Worm (Caenorhabditis elegans) whole organism, L1 larva: ENCODE data around the gene F49H12.2.

Experiments
- elt-2 ChIP-seq: sonication (generic microtip); optimal IDR thresholded peaks from 2 replicates; lab custom pipeline; 2016; ENCODE audit warnings: missing genetic modification characterization, mild to moderate bottlenecking, inconsistent platforms, missing compliant biosample characterization, missing genetic modification reagents
- mdl-1 ChIP-seq, 2 experiments: fragments of 150-350 bp; optimal IDR thresholded peaks; 2 replicates each; lab custom pipeline; 2014 to 2017; ENCODE audit warnings: missing biosample characterization in 2 of 2, missing genetic modification characterization in 2 of 2, inconsistent platforms in 1 of 2
- nhr-84 ChIP-seq: sonication (generic microtip); optimal IDR thresholded peaks from 2 replicates; lab custom pipeline; 2017; ENCODE audit warnings: missing biosample characterization, missing genetic modification characterization

- no peak for TF ChIP-seq mdl-1 (tag; optimal IDR thresholded peaks at IDR 0.05; lab: Kevin White, UChicago)
- no peak for TF ChIP-seq elt-2
- no peak for TF ChIP-seq nhr-84 (tag; lab: Kevin White, UChicago)
These were observed 406 bp downstream of the F49H12.2 start for ce11 chrX:2085494-2085893.
